Worm (Caenorhabditis elegans) whole organism, L3 larva: Measurements from ENCODE around the gene ipla-3.
A peak's percentile ranks its signal among the peaks of the same experiment; 100 is the strongest.

ENCODE experiments used
- R02D3.7 ChIP-seq: fragments of 150-350 bp; optimal IDR thresholded peaks from 2 replicates; lab custom pipeline; 2014; ENCODE audit warnings: missing biosample characterization, missing genetic modification characterization
- ZK546.5 ChIP-seq: sonication (generic microtip); optimal IDR thresholded peaks from 2 replicates; lab custom pipeline; 2017; ENCODE audit warnings: missing biosample characterization, missing genetic modification characterization
- ama-1 ChIP-seq: fragments of 150-350 bp; optimal IDR thresholded peaks from 2 replicates; lab custom pipeline; 2018
- ceh-28 ChIP-seq: fragments of 150-350 bp; optimal IDR thresholded peaks from 2 replicates; lab custom pipeline; 2014; ENCODE audit warnings: missing biosample characterization, missing genetic modification reagents, missing genetic modification characterization
- ceh-82 ChIP-seq: fragments of 150-350 bp; optimal IDR thresholded peaks from 2 replicates; lab custom pipeline; 2014; ENCODE audit warnings: missing biosample characterization, missing genetic modification characterization
- daf-12 ChIP-seq: fragments of 150-350 bp; optimal IDR thresholded peaks from 2 replicates; lab custom pipeline; 2014; ENCODE audit warnings: missing biosample characterization, missing genetic modification reagents, missing genetic modification characterization
- egl-27 ChIP-seq: sonication (generic microtip); optimal IDR thresholded peaks from 4 replicates; lab custom pipeline; 2017; ENCODE audit warnings: missing biosample characterization, missing genetic modification reagents, missing genetic modification characterization
- egl-5 ChIP-seq: fragments of 150-350 bp; optimal IDR thresholded peaks from 2 replicates; lab custom pipeline; 2017; ENCODE audit warnings: missing biosample characterization, missing genetic modification reagents, missing genetic modification characterization, inconsistent platforms
- elt-1 ChIP-seq: fragments of 150-350 bp; optimal IDR thresholded peaks from 2 replicates; lab custom pipeline; 2014; ENCODE audit warnings: missing biosample characterization, missing genetic modification characterization
- elt-3 ChIP-seq, 3 experiments: fragments of 150-350 bp in 1 of 3; sonication (generic microtip) in 2 of 3; optimal IDR thresholded peaks; 2 replicates in 2 of 3; 4 replicates in 1 of 3; lab custom pipeline; 2014 to 2017; ENCODE audit warnings: missing biosample characterization in 3 of 3, missing genetic modification characterization in 3 of 3
- eor-1 ChIP-seq, 2 experiments: fragments of 150-350 bp; optimal IDR thresholded peaks; 2 replicates each; lab custom pipeline; 2014 to 2018; ENCODE audit warnings: missing biosample characterization in 2 of 2, missing genetic modification characterization in 2 of 2
- fkh-10 ChIP-seq: sonication (generic microtip); optimal IDR thresholded peaks from 2 replicates; lab custom pipeline; 2017; ENCODE audit warnings: missing biosample characterization, missing genetic modification reagents, missing genetic modification characterization
- fkh-2 ChIP-seq: fragments of 150-350 bp; optimal IDR thresholded peaks from 2 replicates; lab custom pipeline; 2014; ENCODE audit warnings: missing biosample characterization, missing genetic modification reagents, missing genetic modification characterization
- fos-1 ChIP-seq: fragments of 150-350 bp; optimal IDR thresholded peaks from 2 replicates; lab custom pipeline; 2014; ENCODE audit warnings: missing biosample characterization, missing genetic modification characterization
- hmg-11 ChIP-seq: sonication (generic microtip); optimal IDR thresholded peaks from 2 replicates; lab custom pipeline; 2016; ENCODE audit warnings: missing genetic modification characterization, missing compliant biosample characterization
- jun-1 ChIP-seq: fragments of 150-350 bp; optimal IDR thresholded peaks from 2 replicates; lab custom pipeline; 2014; ENCODE audit warnings: missing biosample characterization, missing genetic modification reagents, missing genetic modification characterization
- lin-15B ChIP-seq: fragments of 150-350 bp; optimal IDR thresholded peaks from 2 replicates; lab custom pipeline; 2014; ENCODE audit warnings: missing biosample characterization, missing genetic modification characterization
- lin-39 ChIP-seq: fragments of 150-350 bp; optimal IDR thresholded peaks from 2 replicates; lab custom pipeline; 2018; ENCODE audit warnings: missing biosample characterization, missing genetic modification reagents, missing genetic modification characterization
- lsy-12 ChIP-seq: sonication (generic microtip); optimal IDR thresholded peaks from 2 replicates; lab custom pipeline; 2016; ENCODE audit warnings: mild to moderate bottlenecking, missing genetic modification characterization, missing compliant biosample characterization
- mdl-1 ChIP-seq: fragments of 150-350 bp; optimal IDR thresholded peaks from 2 replicates; lab custom pipeline; 2014; ENCODE audit warnings: missing biosample characterization, missing genetic modification characterization
- nfya-1 ChIP-seq: sonication (generic microtip); optimal IDR thresholded peaks from 2 replicates; lab custom pipeline; 2017; ENCODE audit warnings: missing genetic modification characterization, mild to moderate bottlenecking, missing compliant biosample characterization, antibody characterized with exemption, moderate library complexity; ENCODE audit not compliant: insufficient read depth
- nhr-11 ChIP-seq: fragments of 150-350 bp; optimal IDR thresholded peaks from 2 replicates; lab custom pipeline; 2014; ENCODE audit warnings: missing biosample characterization, missing genetic modification characterization
- nhr-12 ChIP-seq: fragments of 150-350 bp; optimal IDR thresholded peaks from 2 replicates; lab custom pipeline; 2014; ENCODE audit warnings: missing biosample characterization, missing genetic modification characterization
- nhr-28 ChIP-seq: fragments of 150-350 bp; optimal IDR thresholded peaks from 2 replicates; lab custom pipeline; 2014; ENCODE audit warnings: missing biosample characterization, missing genetic modification characterization
- nhr-43 ChIP-seq: sonication (generic microtip); optimal IDR thresholded peaks from 2 replicates; lab custom pipeline; 2016; ENCODE audit warnings: mild to moderate bottlenecking, missing genetic modification characterization, missing compliant biosample characterization; ENCODE audit not compliant: poor library complexity, severe bottlenecking
- nhr-67 ChIP-seq: fragments of 150-350 bp; optimal IDR thresholded peaks from 2 replicates; lab custom pipeline; 2014; ENCODE audit warnings: missing biosample characterization, missing genetic modification characterization
- nhr-76 ChIP-seq: fragments of 150-350 bp; sonication (generic microtip); optimal IDR thresholded peaks from 5 replicates; lab custom pipeline; 2014; ENCODE audit warnings: missing biosample characterization, missing genetic modification characterization
- pha-4 ChIP-seq: fragments of 150-350 bp; optimal IDR thresholded peaks from 2 replicates; lab custom pipeline; 2014; ENCODE audit warnings: missing biosample characterization, missing genetic modification reagents, missing genetic modification characterization
- tbx-2 ChIP-seq: sonication (generic microtip); optimal IDR thresholded peaks from 2 replicates; lab custom pipeline; 2016; ENCODE audit warnings: mild to moderate bottlenecking, missing genetic modification characterization, missing compliant biosample characterization
- unc-39 ChIP-seq: sonication (generic microtip); optimal IDR thresholded peaks from 4 replicates; lab custom pipeline; 2017; ENCODE audit warnings: missing biosample characterization, missing genetic modification characterization
- unc-62 ChIP-seq: fragments of 150-350 bp; sonication (generic microtip); optimal IDR thresholded peaks from 4 replicates; lab custom pipeline; 2014; ENCODE audit warnings: missing biosample characterization, missing genetic modification reagents, missing genetic modification characterization
- zag-1 ChIP-seq: fragments of 150-350 bp; optimal IDR thresholded peaks from 2 replicates; lab custom pipeline; 2014; ENCODE audit warnings: missing biosample characterization, missing genetic modification characterization
- ztf-4 ChIP-seq: fragments of 150-350 bp; optimal IDR thresholded peaks from 2 replicates; lab custom pipeline; 2014; ENCODE audit warnings: missing biosample characterization, missing genetic modification characterization

ipla-3 gene

ce11 chrV:20722447-20722846 lies 6.6 kb downstream of the ipla-3 start:
- TF ChIP-seq daf-12 (tag; lab: Kevin White, UChicago) (no peak), lin-15B (no peak), pha-4 (tag; lab: Kevin White, UChicago) (no peak), ztf-4 (tag; lab: Kevin White, UChicago) (no peak), hmg-11 (no peak), zag-1 (tag; lab: Kevin White, UChicago) (no peak), fos-1 (tag; lab: Kevin White, UChicago) (no peak), lin-39 (no peak), R02D3.7 (tag; lab: Kevin White, UChicago) (no peak), ceh-28 (tag; lab: Kevin White, UChicago) (no peak), nfya-1 (tag; lab: Kevin White, UChicago) (no peak)

ce11 chrV:20721934-20722333 lies 7.1 kb downstream of the ipla-3 start, which contains the start of gene Y44A6C.2:
TSS of gene Y44A6C.2 (plus strand) at chrV:20722234.
- TF ChIP-seq unc-39 (tag; lab: Kevin White, UChicago) (no peak), fkh-2 (tag; lab: Kevin White, UChicago) (no peak), egl-5 (tag; lab: Kevin White, UChicago) (no peak), elt-1 (tag; lab: Kevin White, UChicago) (no peak), jun-1 (tag; lab: Kevin White, UChicago) (no peak), tbx-2 (no peak), nhr-67 (no peak), mdl-1 (tag; lab: Kevin White, UChicago) (no peak), elt-3 (tag; optimal IDR thresholded peaks at IDR 0.05; lab: Kevin White, UChicago) (no peak), eor-1 (tag; optimal IDR thresholded peaks at IDR 0.05; lab: Kevin White, UChicago) (no peak), ZK546.5 (no peak), nhr-11 (tag; lab: Kevin White, UChicago) (no peak), pha-4 (tag; lab: Kevin White, UChicago) (no peak)

DNA sequence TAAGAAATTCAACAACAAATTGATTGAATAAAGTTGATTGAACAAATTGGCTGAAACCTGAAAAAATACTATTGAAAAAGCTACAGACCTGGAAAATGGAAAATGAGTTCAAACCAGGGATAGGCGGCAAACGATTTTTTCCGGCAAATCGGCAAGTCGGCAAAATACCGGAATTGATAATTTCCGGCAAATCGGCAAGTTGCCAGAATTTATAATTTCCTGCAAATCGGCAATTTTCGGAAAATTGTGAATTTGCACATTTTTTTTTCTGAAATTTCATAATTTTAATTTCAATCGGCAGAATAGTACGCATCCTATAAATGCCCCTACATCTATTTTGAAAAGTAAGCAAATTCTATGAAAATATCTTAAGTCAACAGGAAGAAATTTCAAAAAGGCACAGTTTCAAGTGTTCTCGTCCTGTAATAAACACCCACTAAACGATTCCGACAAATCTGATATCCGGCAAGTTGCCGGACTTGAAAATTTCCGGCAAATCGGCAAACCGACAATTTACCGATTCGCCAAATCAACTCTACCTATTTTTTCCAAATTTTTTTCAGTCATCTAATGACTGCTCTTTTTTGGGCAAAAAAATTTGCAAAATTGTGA lies 12.1 kb downstream of the ipla-3 start:
- TF ChIP-seq pha-4 (tag; lab: Kevin White, UChicago) (peak; percentile 7), nhr-12 (tag; lab: Kevin White, UChicago) (no peak), lsy-12 (tag; lab: Kevin White, UChicago) (no peak), nhr-67 (no peak), ama-1 (lab: Kevin White, UChicago) (peak; percentile 88)

ce11 chrV:20716267-20716666 lies 12.8 kb downstream of the ipla-3 start:
- TF ChIP-seq lsy-12 (tag; lab: Kevin White, UChicago) (no peak), fkh-10 (GFP tag; lab: Kevin White, UChicago) (no peak), unc-62 (GFP tag; lab: Kevin White, UChicago) (no peak), nfya-1 (tag; lab: Kevin White, UChicago) (no peak), lin-15B (no peak), lin-39 (no peak), nhr-28 (tag; lab: Kevin White, UChicago) (no peak), daf-12 (tag; lab: Kevin White, UChicago) (no peak), jun-1 (tag; lab: Kevin White, UChicago) (no peak), nhr-76 (tag; lab: Kevin White, UChicago) (no peak)
- TF ChIP-seq, all 47 proteins: peak for 0

ce11 chrV:20714503-20714902 lies 14.6 kb downstream of the ipla-3 start:
- TF ChIP-seq ama-1 (lab: Kevin White, UChicago), result peak; percentile 72
- TF ChIP-seq nhr-67, result no peak
- no peak for TF ChIP-seq tbx-2
- no peak for TF ChIP-seq lin-15B
- TF ChIP-seq fos-1 (tag; lab: Kevin White, UChicago), result no peak
- TF ChIP-seq nhr-28 (tag; lab: Kevin White, UChicago), result no peak
- TF ChIP-seq ceh-82 (tag; lab: Kevin White, UChicago), result no peak
- no peak for TF ChIP-seq eor-1 (tag; optimal IDR thresholded peaks at IDR 0.05; lab: Kevin White, UChicago)

ce11 chrV:20713620-20714019 lies 15.5 kb downstream of the ipla-3 start, which contains the start of gene Y44A6C.1:
TSS of gene Y44A6C.1 (plus strand) at chrV:20713920.
- TF ChIP-seq nhr-76 (tag; lab: Kevin White, UChicago), result no peak
- TF ChIP-seq pha-4 (tag; lab: Kevin White, UChicago), result peak; percentile 1
- peak; percentile 31 for TF ChIP-seq ztf-4 (tag; lab: Kevin White, UChicago)
- TF ChIP-seq egl-27 (tag; lab: Kevin White, UChicago), result no peak
- TF ChIP-seq nhr-43, result no peak
